Fruit fly (Drosophila melanogaster): Measurements from ENCODE around the gene vig.

vig gene

dm6 chr2L:15061368-15061767 is 8.7 kb downstream of the vig start, which contains the start of the genes solo and vas:
TSS of gene solo (plus strand) at chr2L:15061656.
TSS of gene vas (plus strand) at chr2L:15061656.
- TF ChIP-seq ttk (optimal IDR thresholded peaks at IDR 0.05): no peak
- TF ChIP-seq Myc (optimal IDR thresholded peaks at IDR 0.05): no peak
- TF ChIP-seq psq (optimal IDR thresholded peaks at IDR 0.05): no peak
- TF ChIP-seq insv (optimal IDR thresholded peaks at IDR 0.05): no peak
- TF ChIP-seq h (optimal IDR thresholded peaks at IDR 0.05): no peak
- TF ChIP-seq Sin3A (optimal IDR thresholded peaks at IDR 0.05): no peak

DNA sequence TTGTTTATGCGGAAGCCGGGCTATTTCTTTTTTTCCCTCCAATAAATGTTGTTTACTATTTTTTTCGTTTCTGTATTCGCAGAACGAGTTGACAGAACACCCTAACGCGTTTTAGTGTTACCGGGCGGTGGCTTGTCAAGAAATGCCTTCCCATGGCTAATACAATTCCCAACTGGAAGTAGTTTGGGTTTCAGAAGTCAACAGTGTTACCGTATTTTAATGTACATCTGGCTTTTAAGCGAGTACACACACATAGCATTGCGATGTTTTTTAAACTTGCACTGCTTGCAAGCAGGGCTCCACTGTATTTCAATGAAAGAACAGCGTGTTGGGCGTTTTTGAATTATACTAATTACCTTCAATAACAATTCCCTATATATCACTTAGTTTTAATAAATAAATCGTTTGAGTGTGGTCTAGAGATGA is 9.5 kb downstream of the vig start, which contains the start of gene TfIIS:
Gene TfIIS (minus strand): TSS at position 178 of the 426 bp plus-strand sequence.
- TF ChIP-seq Sin3A (optimal IDR thresholded peaks at IDR 0.05) (no peak), psq (optimal IDR thresholded peaks at IDR 0.05) (no peak)

DNA sequence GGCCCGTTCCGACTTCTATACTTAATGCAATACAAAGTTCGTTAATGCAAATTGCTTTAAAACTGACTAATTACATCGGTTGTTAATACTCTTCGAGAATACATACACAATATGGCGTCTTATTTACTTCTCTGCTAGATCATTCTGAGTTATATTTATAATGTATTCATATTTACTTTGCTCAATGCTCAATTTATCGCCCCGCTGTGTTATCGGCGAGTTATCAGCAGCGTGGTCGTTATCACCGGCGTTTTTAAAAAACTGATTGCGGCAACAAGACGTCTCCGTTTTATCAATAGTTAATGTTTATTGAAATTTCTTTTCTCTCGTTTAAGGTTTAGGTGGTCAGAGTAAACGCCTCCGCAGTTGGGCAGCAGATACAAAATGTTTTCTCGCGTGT is 11.1 kb downstream of the vig start:
- TF ChIP-seq ttk (optimal IDR thresholded peaks at IDR 0.05) (no peak), h (optimal IDR thresholded peaks at IDR 0.05) (no peak), psq (optimal IDR thresholded peaks at IDR 0.05) (no peak), insv (optimal IDR thresholded peaks at IDR 0.05) (no peak), Myc (optimal IDR thresholded peaks at IDR 0.05) (no peak), Sin3A (optimal IDR thresholded peaks at IDR 0.05) (no peak)

DNA sequence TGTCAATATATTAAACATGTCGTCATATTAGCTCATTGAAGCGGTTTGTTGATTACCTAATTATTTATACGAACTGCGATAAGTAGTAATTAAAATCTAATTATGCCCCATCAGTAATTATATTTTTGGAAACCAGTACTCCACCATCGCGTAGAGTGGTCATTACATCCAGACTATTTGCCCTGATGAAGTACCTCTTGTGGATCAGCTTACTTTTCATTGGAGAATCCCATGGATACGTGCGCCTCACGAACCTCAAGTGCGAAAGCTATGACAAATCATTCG is 12.1 kb downstream of the vig start, which contains the start of gene CG33679:
Gene CG33679 (plus strand): TSS at position 186 of the 285 bp plus-strand sequence.
- TF ChIP-seq Myc (optimal IDR thresholded peaks at IDR 0.05) (no peak), insv (optimal IDR thresholded peaks at IDR 0.05) (no peak), psq (optimal IDR thresholded peaks at IDR 0.05) (no peak), ttk (optimal IDR thresholded peaks at IDR 0.05) (no peak), h (optimal IDR thresholded peaks at IDR 0.05) (no peak), Sin3A (optimal IDR thresholded peaks at IDR 0.05) (no peak)

DNA sequence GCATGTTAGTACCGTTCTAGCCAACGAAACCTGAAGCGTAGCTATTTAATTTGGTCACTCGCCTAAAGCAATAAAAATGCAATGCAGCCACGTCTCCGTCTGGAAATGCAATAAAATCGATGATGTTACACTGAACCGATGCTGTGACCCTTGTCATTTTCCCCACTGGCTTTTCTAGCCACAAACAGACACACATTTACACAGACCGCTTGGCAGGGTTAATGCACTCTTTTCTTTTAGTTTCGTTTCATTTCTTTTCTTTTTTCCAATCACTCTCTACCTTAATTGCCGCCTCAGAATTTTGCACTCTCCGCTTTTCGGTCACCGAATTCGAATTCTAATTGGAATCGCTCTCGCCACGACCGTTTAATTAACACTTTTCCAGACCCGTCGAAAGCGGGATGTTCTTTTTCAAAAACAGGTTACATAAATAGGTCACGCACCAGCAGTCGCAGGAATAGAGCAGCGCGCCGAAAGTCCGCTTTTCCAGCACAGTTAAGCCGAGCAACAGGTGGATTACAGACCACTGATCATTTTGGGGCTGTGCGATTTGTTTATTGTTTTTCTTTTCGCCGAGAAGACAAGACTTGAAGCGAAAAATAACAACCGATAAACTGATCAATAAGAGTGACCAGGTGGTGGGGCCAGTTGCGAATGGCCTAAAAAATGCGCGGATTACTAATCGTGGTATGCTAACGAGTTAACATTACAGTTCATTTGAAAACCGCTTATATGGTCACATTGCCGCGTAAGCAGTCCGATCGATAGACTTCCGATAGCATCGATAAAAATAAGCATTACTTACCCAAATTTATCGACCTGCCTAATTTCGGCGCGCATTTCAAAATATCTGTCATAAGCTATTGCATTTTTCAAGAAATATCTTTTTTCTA is 12.6 kb downstream of the vig start, which contains the start of gene ck:
Gene ck (minus strand): TSS at position 638 of the 893 bp plus-strand sequence.
- TF ChIP-seq Sin3A (optimal IDR thresholded peaks at IDR 0.05): no peak
- TF ChIP-seq insv (optimal IDR thresholded peaks at IDR 0.05): no peak
- no peak for TF ChIP-seq psq (optimal IDR thresholded peaks at IDR 0.05)
- TF ChIP-seq ttk (optimal IDR thresholded peaks at IDR 0.05): no peak

DNA sequence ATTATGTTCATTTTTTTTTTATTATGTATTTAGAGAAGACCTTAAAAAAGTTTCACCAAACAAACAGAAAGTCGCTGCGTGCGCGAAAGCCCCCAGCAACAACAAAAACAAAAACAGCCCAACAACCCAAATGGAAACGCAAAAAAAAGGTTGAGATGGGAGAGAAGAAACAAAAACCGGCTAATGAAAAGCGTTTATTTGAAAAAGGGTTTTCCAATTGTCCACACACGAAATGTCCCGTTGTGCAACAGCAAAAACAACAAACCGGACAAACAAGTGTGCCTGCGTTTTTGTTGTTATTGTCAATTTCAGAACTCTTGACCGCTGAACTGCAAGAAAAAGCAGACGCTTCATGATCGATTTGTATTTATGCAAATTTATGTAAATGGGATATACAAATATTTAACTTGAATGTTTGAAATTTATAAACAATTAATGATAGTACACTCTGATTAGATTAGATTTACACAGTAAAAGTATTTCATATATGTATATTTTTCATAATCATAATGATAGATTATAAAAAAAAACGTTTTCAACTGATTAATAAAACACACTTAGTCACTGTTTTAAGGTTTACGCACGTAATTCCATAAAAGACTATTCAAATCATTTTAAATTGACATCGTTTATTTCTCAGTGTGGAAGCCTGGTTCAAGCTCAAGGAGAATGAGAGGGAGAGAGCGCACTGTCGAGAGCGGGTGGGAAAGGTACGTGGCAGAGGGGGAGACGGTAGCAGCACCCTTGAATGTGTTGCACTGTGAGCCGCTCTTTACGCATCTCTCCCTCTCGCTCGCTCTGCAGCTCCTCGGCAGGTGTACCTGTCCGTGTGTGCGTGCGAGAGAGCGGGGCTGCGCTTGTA is 13.5 kb downstream of the vig start:
- TF ChIP-seq Sin3A (optimal IDR thresholded peaks at IDR 0.05): no peak

- TF ChIP-seq ttk (optimal IDR thresholded peaks at IDR 0.05) (no peak), Sin3A (optimal IDR thresholded peaks at IDR 0.05) (no peak), h (optimal IDR thresholded peaks at IDR 0.05) (no peak), Myc (optimal IDR thresholded peaks at IDR 0.05) (no peak), psq (optimal IDR thresholded peaks at IDR 0.05) (no peak)
Measured at dm6 chr2L:15055105-15055504, 15.0 kb downstream of the vig start.

DNA sequence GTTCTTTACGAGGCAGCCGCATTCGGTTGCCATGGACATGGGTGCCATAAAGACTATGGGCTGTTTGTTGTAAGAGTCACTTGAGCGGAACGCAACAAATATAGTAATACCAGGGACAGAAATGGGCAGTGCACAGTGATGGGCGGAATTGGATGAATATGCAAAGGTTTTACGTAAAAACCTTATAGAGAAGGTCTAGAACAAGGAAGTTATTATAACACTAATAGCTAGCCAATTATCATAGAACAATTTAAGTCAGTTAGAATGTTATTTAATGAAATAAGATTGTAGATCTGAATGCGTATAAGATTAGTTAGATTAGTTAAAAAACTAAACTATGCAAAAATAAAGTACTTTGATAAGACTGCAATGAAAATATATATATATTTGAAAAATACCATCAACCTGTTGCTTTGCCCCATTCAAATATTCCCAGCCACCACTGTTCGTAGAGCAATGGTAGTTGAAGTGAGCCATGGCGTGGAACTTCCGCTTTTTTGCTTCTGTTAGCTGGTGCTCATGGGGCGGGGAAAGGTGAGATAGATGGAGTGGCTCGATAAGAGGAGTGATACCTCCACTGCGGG is 17.2 kb downstream of the vig start:
- TF ChIP-seq Sin3A (optimal IDR thresholded peaks at IDR 0.05) (no peak), insv (optimal IDR thresholded peaks at IDR 0.05) (no peak), h (optimal IDR thresholded peaks at IDR 0.05) (no peak), psq (optimal IDR thresholded peaks at IDR 0.05) (no peak), ttk (optimal IDR thresholded peaks at IDR 0.05) (no peak), Myc (optimal IDR thresholded peaks at IDR 0.05) (no peak)

DNA sequence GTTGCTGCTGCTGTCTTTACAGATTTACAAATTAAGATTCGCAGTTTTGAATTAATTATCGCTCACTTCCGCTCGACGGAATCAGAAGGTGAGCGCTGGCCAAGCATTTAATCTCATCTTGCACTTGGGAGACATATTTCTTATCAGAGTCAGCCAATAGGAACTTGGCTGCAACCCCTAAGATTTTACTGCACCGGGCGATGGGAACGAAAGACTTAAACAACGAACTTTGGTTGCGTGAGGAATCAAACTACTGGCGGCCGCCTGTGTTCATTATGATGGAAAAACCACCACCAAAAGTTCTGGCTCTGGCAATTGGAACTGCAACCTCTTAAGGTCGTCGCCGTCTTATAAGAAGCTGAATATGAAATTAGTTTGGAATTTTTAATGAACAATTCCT is 26.4 kb downstream of the vig start:
- TF ChIP-seq h (optimal IDR thresholded peaks at IDR 0.05) (no peak), Sin3A (optimal IDR thresholded peaks at IDR 0.05) (no peak), ttk (optimal IDR thresholded peaks at IDR 0.05) (no peak), insv (optimal IDR thresholded peaks at IDR 0.05) (no peak), Myc (optimal IDR thresholded peaks at IDR 0.05) (no peak), psq (optimal IDR thresholded peaks at IDR 0.05) (no peak)

DNA sequence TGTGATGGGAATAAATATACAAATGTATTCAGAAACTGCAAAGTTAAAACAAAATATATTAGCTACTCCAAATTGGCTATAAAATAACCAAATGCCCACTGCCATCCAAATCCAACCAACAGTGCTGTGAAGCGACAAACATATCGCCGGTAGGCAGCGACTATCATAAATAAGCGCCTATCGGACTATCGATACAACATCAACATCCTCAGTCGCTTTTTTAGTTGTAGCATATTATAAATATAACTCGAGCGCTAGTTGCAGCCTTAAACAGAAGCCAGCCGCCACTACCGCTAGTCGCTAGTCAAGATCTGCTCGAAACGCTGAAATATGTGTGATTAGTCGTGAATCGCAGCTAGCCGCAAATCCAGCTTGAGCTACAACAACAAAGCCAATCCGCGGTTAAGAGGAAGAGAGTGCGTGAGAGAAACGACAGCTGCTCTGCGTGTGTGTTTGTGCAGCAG is 30.8 kb downstream of the vig start:
- no peak for TF ChIP-seq Sin3A (optimal IDR thresholded peaks at IDR 0.05)

DNA sequence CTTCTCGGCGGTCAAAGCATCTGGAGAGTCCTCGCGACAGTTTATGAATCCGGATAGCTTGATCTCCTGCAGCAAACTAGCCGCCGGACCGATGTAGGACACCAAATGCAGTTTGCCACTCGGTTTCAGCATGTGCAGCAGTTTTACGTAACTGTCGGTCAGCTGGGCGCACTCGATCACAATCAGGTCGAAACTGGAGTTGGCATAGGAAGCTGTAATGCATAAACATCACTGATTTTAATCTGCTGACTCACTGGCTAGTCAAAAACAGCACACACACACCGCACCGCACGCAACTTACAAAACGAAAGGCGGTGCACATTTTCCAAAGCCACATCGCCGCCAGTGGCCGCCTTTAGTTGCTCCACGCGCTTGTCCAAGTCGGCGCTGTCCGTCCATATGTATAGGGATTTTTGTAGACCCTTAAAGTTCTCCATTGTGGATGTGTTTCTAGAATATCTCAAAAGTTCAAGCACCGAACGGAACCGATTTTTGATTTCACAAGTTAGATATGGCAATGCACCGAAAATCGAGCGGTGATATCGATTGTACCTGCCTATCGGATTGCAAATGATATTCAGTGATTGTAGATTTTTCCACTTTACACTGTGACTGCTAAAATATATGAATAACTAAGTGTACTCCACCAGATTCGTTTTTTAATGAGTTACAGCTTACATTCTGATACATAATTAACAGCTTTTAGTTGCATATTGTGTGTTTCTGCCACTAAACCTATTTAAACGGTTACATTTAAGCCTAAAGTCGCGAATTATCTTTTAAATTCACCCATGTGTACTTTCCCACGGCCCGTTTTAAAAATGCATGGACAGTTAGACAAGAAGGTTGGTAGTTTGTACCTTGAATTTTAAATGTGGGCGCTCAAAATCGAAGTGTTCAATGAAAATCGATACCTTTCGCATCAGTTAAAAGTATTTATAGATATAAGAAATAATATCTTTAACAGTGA is 31.5 kb downstream of the vig start, which contains the start of gene CIAPIN1:
Gene CIAPIN1 (minus strand): TSS at position 523 of the 970 bp plus-strand sequence.
- TF ChIP-seq h (optimal IDR thresholded peaks at IDR 0.05): no peak
- TF ChIP-seq psq (optimal IDR thresholded peaks at IDR 0.05): no peak
- no peak for TF ChIP-seq Sin3A (optimal IDR thresholded peaks at IDR 0.05)
- TF ChIP-seq Myc (optimal IDR thresholded peaks at IDR 0.05): no peak
- TF ChIP-seq insv (optimal IDR thresholded peaks at IDR 0.05): no peak
- TF ChIP-seq ttk (optimal IDR thresholded peaks at IDR 0.05): no peak

Data from Kc167 (cell line).